Worm (Caenorhabditis elegans) whole organism, L4 larva: Measurements from ENCODE around the gene sri-31.

Source experiments
- Y105C5A.15 ChIP-seq: fragments of 200-800 bp; sonication (Bioruptor generic); IDR thresholded peaks from 2 replicates; pipeline ENCODE4 v1.3.6; 2022; ENCODE audit warnings: missing genetic modification characterization, missing compliant biosample characterization
- Y5F2A.4 ChIP-seq: fragments of 200-800 bp; sonication (Bioruptor generic); optimal IDR thresholded peaks from 2 replicates; lab custom pipeline; 2018; ENCODE audit warnings: mild to moderate bottlenecking, missing genetic modification characterization, missing compliant biosample characterization
- Y75B8A.6 ChIP-seq: fragments of 200-800 bp; sonication (Bioruptor generic); IDR thresholded peaks from 2 replicates; pipeline ENCODE4 v1.3.6; 2022; ENCODE audit warnings: missing genetic modification reagents, missing genetic modification characterization, missing compliant biosample characterization
- aha-1 ChIP-seq: fragments of 150-350 bp; peaks from one replicate; lab custom pipeline; 2014; ENCODE audit warnings: missing biosample characterization, missing genetic modification characterization
- attf-4 ChIP-seq: sonication (generic microtip); optimal IDR thresholded peaks from 3 replicates; lab custom pipeline; 2017; ENCODE audit warnings: missing biosample characterization, missing genetic modification characterization
- ceh-32 ChIP-seq: sonication (generic microtip); optimal IDR thresholded peaks from 2 replicates; lab custom pipeline; 2016; ENCODE audit warnings: mild to moderate bottlenecking, missing genetic modification characterization, missing compliant biosample characterization; ENCODE audit not compliant: poor library complexity
- cey-2 ChIP-seq: sonication (generic microtip); optimal IDR thresholded peaks from 3 replicates; lab custom pipeline; 2017; ENCODE audit warnings: missing genetic modification characterization, mild to moderate bottlenecking, missing compliant biosample characterization, antibody characterized with exemption, borderline replicate concordance; ENCODE audit not compliant: insufficient read depth
- daf-16 ChIP-seq, 3 experiments: sonication (generic microtip); optimal IDR thresholded peaks; 2 replicates each; lab custom pipeline; 2016 to 2017; ENCODE audit warnings: missing genetic modification characterization in 3 of 3, missing genetic modification reagents in 3 of 3, mild to moderate bottlenecking in 2 of 3, missing compliant biosample characterization in 2 of 3, missing biosample characterization in 1 of 3, moderate library complexity in 1 of 3
- dpl-1 ChIP-seq: fragments of 150-350 bp; optimal IDR thresholded peaks from 2 replicates; lab custom pipeline; 2014; ENCODE audit warnings: missing biosample characterization, missing genetic modification reagents, missing genetic modification characterization
- dve-1 ChIP-seq: sonication (generic microtip); optimal IDR thresholded peaks from 2 replicates; lab custom pipeline; 2017; ENCODE audit warnings: antibody characterized with exemption, mild to moderate bottlenecking, missing genetic modification characterization, missing compliant biosample characterization; ENCODE audit not compliant: insufficient read depth
- egl-27 ChIP-seq: sonication (generic microtip); optimal IDR thresholded peaks from 3 replicates; lab custom pipeline; 2017; ENCODE audit warnings: missing biosample characterization, missing genetic modification reagents, missing genetic modification characterization
- fkh-10 ChIP-seq: fragments of 150-350 bp; optimal IDR thresholded peaks from 2 replicates; lab custom pipeline; 2014; ENCODE audit warnings: missing biosample characterization, missing genetic modification reagents, missing genetic modification characterization
- hif-1 ChIP-seq, 2 experiments: sonication (generic microtip); optimal IDR thresholded peaks; 2 replicates each; lab custom pipeline; 2016 to 2017; ENCODE audit warnings: missing compliant biosample characterization in 2 of 2, missing genetic modification characterization in 2 of 2, missing genetic modification reagents in 2 of 2, missing genotype in 2 of 2, mild to moderate bottlenecking in 1 of 2
- hlh-11 ChIP-seq: fragments of 200-800 bp; sonication (Bioruptor generic); optimal IDR thresholded peaks from 2 replicates; lab custom pipeline; 2018; ENCODE audit warnings: mild to moderate bottlenecking, missing genetic modification characterization, missing compliant biosample characterization
- hmg-1.1 ChIP-seq: fragments of 200-800 bp; sonication (Bioruptor generic); IDR thresholded peaks from 2 replicates; pipeline ENCODE4 v1.3.6; 2022; ENCODE audit warnings: missing genetic modification reagents, missing genetic modification characterization, missing compliant biosample characterization
- lin-1 ChIP-seq: fragments of 200-800 bp; sonication (Bioruptor generic); IDR thresholded peaks from 2 replicates; pipeline ENCODE4 v1.3.6; 2022; ENCODE audit warnings: missing genetic modification reagents, missing genetic modification characterization, missing compliant biosample characterization
- lin-29 ChIP-seq: fragments of 200-800 bp; sonication (Bioruptor generic); IDR thresholded peaks from 2 replicates; pipeline ENCODE4 v1.3.6; 2022; ENCODE audit warnings: missing genetic modification reagents, missing genetic modification characterization, missing compliant biosample characterization
- lin-38 ChIP-seq: fragments of 200-800 bp; sonication (Bioruptor generic); IDR thresholded peaks from 2 replicates; pipeline ENCODE4 v1.3.6; 2022; ENCODE audit warnings: missing genetic modification reagents, missing genetic modification characterization, missing compliant biosample characterization
- lir-3 ChIP-seq: sonication (generic microtip); optimal IDR thresholded peaks from 2 replicates; lab custom pipeline; 2016; ENCODE audit warnings: mild to moderate bottlenecking, missing genetic modification characterization, missing compliant biosample characterization
- madf-5 ChIP-seq, 2 experiments: fragments of 200-800 bp; sonication (Bioruptor generic); IDR thresholded peaks; 2 replicates each; pipeline ENCODE4 v1.3.6; 2022; ENCODE audit warnings: missing compliant biosample characterization in 2 of 2, missing genetic modification characterization in 2 of 2
- madf-9 ChIP-seq: fragments of 200-800 bp; sonication (Bioruptor generic); conservative IDR thresholded peaks from 2 replicates; pipeline ENCODE4 v1.3.6; 2022; ENCODE audit warnings: missing genetic modification reagents, missing genetic modification characterization, missing compliant biosample characterization
- mdl-1 ChIP-seq, 2 experiments: fragments of 150-350 bp in 1 of 2; sonication (generic microtip) in 1 of 2; optimal IDR thresholded peaks; 2 replicates each; lab custom pipeline; 2014 to 2017; ENCODE audit warnings: missing biosample characterization in 2 of 2, missing genetic modification characterization in 2 of 2
- nhr-28 ChIP-seq: fragments of 150-350 bp; optimal IDR thresholded peaks from 2 replicates; lab custom pipeline; 2014; ENCODE audit warnings: missing biosample characterization, missing genetic modification characterization
- nhr-48 ChIP-seq: sonication (generic microtip); optimal IDR thresholded peaks from 2 replicates; lab custom pipeline; 2016; ENCODE audit warnings: mild to moderate bottlenecking, missing genetic modification characterization, missing compliant biosample characterization
- nhr-76 ChIP-seq: fragments of 150-350 bp; optimal IDR thresholded peaks from 2 replicates; lab custom pipeline; 2014; ENCODE audit warnings: missing biosample characterization, missing genetic modification characterization
- pqm-1 ChIP-seq: sonication (generic microtip); optimal IDR thresholded peaks from 2 replicates; lab custom pipeline; 2017; ENCODE audit warnings: missing biosample characterization, missing genetic modification characterization
- skn-1 ChIP-seq: fragments of 150-350 bp; optimal IDR thresholded peaks from 2 replicates; lab custom pipeline; 2014; ENCODE audit warnings: missing biosample characterization, missing genetic modification characterization
- snpc-1.2 ChIP-seq: fragments of 200-800 bp; sonication (Bioruptor generic); IDR thresholded peaks from 2 replicates; pipeline ENCODE4 v1.3.6; 2022; ENCODE audit warnings: missing genetic modification reagents, missing genetic modification characterization, missing compliant biosample characterization
- snpc-4 ChIP-seq: fragments of 150-350 bp; optimal IDR thresholded peaks from 2 replicates; lab custom pipeline; 2014; ENCODE audit warnings: missing biosample characterization, missing genetic modification characterization
- unc-130 ChIP-seq: sonication (generic microtip); optimal IDR thresholded peaks from 2 replicates; lab custom pipeline; 2016; ENCODE audit warnings: missing genetic modification reagents, missing genetic modification characterization, missing compliant biosample characterization
- unc-39 ChIP-seq: sonication (generic microtip); optimal IDR thresholded peaks from 2 replicates; lab custom pipeline; 2017; ENCODE audit warnings: missing biosample characterization, missing genetic modification characterization
- zag-1 ChIP-seq: fragments of 150-350 bp; optimal IDR thresholded peaks from 2 replicates; lab custom pipeline; 2014; ENCODE audit warnings: missing biosample characterization, missing genetic modification characterization
- zip-11 ChIP-seq: fragments of 200-800 bp; sonication (Bioruptor generic); IDR thresholded peaks from 2 replicates; pipeline ENCODE4 v1.3.6; 2022; ENCODE audit warnings: missing genetic modification characterization, missing compliant biosample characterization
- zip-2 ChIP-seq: fragments of 150-350 bp; optimal IDR thresholded peaks from 2 replicates; lab custom pipeline; 2014; ENCODE audit warnings: missing biosample characterization, missing genetic modification characterization

sri-31 gene

ce11 chrII:3093352-3093751, 42.5 kb downstream of the sri-31 start, which contains the start of gene srg-22:
srg-22 (minus strand) TSS chrII:3093452.
- no peak for TF ChIP-seq unc-130 (GFP tag; lab: Kevin White, UChicago)
- no peak for TF ChIP-seq snpc-4
- no peak for TF ChIP-seq attf-4 (tag; lab: Kevin White, UChicago)
- TF ChIP-seq nhr-28 (tag; lab: Kevin White, UChicago), result no peak
- no peak for TF ChIP-seq madf-9 (GFP tag; lab: Robert Waterston, UW)
- TF ChIP-seq hmg-1.1 (GFP tag; lab: Robert Waterston, UW), result no peak
- TF ChIP-seq hif-1 (tag; optimal IDR thresholded peaks at IDR 0.05; lab: Kevin White, UChicago), result no peak
- no peak for TF ChIP-seq fkh-10 (GFP tag; lab: Kevin White, UChicago)
- no peak for TF ChIP-seq lin-38 (GFP tag; lab: Robert Waterston, UW)
- no peak for TF ChIP-seq lin-29 (GFP tag; lab: Robert Waterston, UW)
- no peak for TF ChIP-seq dpl-1
- no peak for TF ChIP-seq nhr-76
- TF ChIP-seq zip-11 (GFP tag; lab: Robert Waterston, UW), result no peak
- TF ChIP-seq ceh-32, result no peak
- TF ChIP-seq Y75B8A.6 (GFP tag; lab: Robert Waterston, UW), result no peak
- no peak for TF ChIP-seq cey-2 (tag; lab: Kevin White, UChicago)
- no peak for TF ChIP-seq Y5F2A.4 (GFP tag; lab: Kevin White, UChicago)
- TF ChIP-seq daf-16 (GFP tag; optimal IDR thresholded peaks at IDR 0.05; lab: Kevin White, UChicago), result no peak
- no peak for TF ChIP-seq daf-16 (tag; optimal IDR thresholded peaks at IDR 0.05; lab: Kevin White, UChicago)
- no peak for TF ChIP-seq zag-1

ce11 chrII:3096060-3096459, 45.3 kb downstream of the sri-31 start, which contains the start of gene srg-23:
srg-23 (minus strand) TSS chrII:3096160.
- TF ChIP-seq pqm-1 (tag; lab: Kevin White, UChicago) (no peak), aha-1 (tag; lab: Kevin White, UChicago) (no peak), hlh-11 (tag; lab: Kevin White, UChicago) (no peak), dve-1 (tag; lab: Kevin White, UChicago) (no peak), lin-1 (GFP tag; lab: Robert Waterston, UW) (no peak), unc-39 (no peak), zip-2 (tag; lab: Kevin White, UChicago) (no peak)

ce11 chrII:3096857-3097256, 46.1 kb downstream of the sri-31 start, which contains the start of gene Y25C1A.14:
Y25C1A.14 (minus strand) TSS chrII:3096957.
- TF ChIP-seq lir-3 (tag; lab: Kevin White, UChicago) (no peak), mdl-1 (tag; optimal IDR thresholded peaks at IDR 0.05; lab: Kevin White, UChicago) (no peak), snpc-1.2 (GFP tag; lab: Robert Waterston, UW) (no peak), madf-5 (GFP tag; IDR thresholded peaks at IDR 0.05; lab: Robert Waterston, UW) (no peak), Y105C5A.15 (GFP tag; lab: Robert Waterston, UW) (no peak), skn-1 (tag; lab: Kevin White, UChicago) (no peak)

DNA sequence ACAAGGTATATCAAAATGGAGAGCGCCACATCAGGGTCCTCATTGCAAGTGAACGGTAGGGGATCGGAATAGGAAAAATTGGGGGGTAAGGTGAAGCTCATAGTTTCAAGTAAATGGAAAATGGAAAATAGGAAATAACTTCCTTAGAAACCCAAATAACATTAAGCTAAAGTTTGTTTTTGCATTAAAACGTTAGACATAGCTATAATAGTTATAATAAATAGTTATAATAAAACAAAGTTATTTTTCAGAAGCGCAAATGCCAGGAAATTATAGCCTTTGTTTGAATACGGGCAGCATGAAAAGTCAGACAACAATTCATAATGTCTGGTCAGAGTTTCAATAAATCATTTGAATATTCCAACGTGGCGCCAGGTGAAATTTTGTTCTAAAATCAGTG, 49.7 kb downstream of the sri-31 start, which contains the start of gene srg-24:
TSS of gene srg-24 (minus strand) at position 101 of the 400 bp plus-strand sequence.
- TF ChIP-seq madf-5 (GFP tag; IDR thresholded peaks at IDR 0.05; lab: Robert Waterston, UW) (no peak), nhr-48 (tag; lab: Kevin White, UChicago) (no peak), egl-27 (no peak), lin-29 (GFP tag; lab: Robert Waterston, UW) (no peak)
